Fruit fly (Drosophila melanogaster) whole organism, wandering third instar larva: ENCODE data around the gene REG.

Source experiments
- CG9705 ChIP-seq: fragments of 200-800 bp; sonication (Bioruptor generic); optimal IDR thresholded peaks from 2 replicates; lab custom pipeline; 2018; ENCODE audit warnings: missing biosample characterization, mild to moderate bottlenecking, missing genetic modification characterization
- Dfd ChIP-seq: fragments of >200 bp; optimal IDR thresholded peaks from 2 replicates; lab custom pipeline; 2017; ENCODE audit warnings: missing biosample characterization, missing genetic modification characterization
- Dif ChIP-seq: fragments of 200-275, 200-300 bp; sonication (Bioruptor generic); optimal IDR thresholded peaks from 2 replicates; lab custom pipeline; 2018; ENCODE audit warnings: missing biosample characterization, missing genetic modification characterization; ENCODE audit not compliant: partially characterized antibody
- HLH106 ChIP-seq: fragments of 200-800 bp; optimal IDR thresholded peaks from 3 replicates; lab custom pipeline; 2019; ENCODE audit warnings: missing biosample characterization, mild to moderate bottlenecking, missing genetic modification characterization, moderate library complexity
- Hr78 ChIP-seq: fragments of >200 bp; optimal IDR thresholded peaks from 2 replicates; lab custom pipeline; 2017; ENCODE audit warnings: missing biosample characterization, missing genetic modification characterization
- Myc ChIP-seq: fragments of >200 bp; optimal IDR thresholded peaks from 2 replicates; lab custom pipeline; 2017
- OdsH ChIP-seq: fragments of 200-800 bp; sonication (Bioruptor generic); optimal IDR thresholded peaks from 2 replicates; lab custom pipeline; 2016; ENCODE audit warnings: missing biosample characterization, mild to moderate bottlenecking, missing genetic modification characterization
- dl ChIP-seq, 2 experiments: fragments of 175-275, 200-275 bp in 1 of 2; fragments of 200-275 bp in 1 of 2; sonication (Bioruptor generic); optimal IDR thresholded peaks; lab custom pipeline; 2018; ENCODE audit warnings: mild to moderate bottlenecking in 2 of 2, missing biosample characterization in 2 of 2, missing genetic modification characterization in 2 of 2, moderate library complexity in 2 of 2; ENCODE audit not compliant: partially characterized antibody in 2 of 2, insufficient read depth in 1 of 2
- ey ChIP-seq: fragments of 200-800 bp; sonication (Bioruptor generic); optimal IDR thresholded peaks from 2 replicates; lab custom pipeline; 2016; ENCODE audit warnings: missing biosample characterization, missing genetic modification characterization
- h ChIP-seq: fragments of 200-800 bp; sonication (Bioruptor generic); optimal IDR thresholded peaks from 3 replicates; lab custom pipeline; 2016; ENCODE audit warnings: missing biosample characterization, mild to moderate bottlenecking, missing genetic modification characterization
- pan ChIP-seq: fragments of >200 bp; optimal IDR thresholded peaks from 2 replicates; lab custom pipeline; 2017
- psq ChIP-seq: fragments of 200-800 bp; sonication (Bioruptor generic); optimal IDR thresholded peaks from 3 replicates; lab custom pipeline; 2017; ENCODE audit warnings: missing biosample characterization, mild to moderate bottlenecking, missing genetic modification characterization, moderate library complexity

- no peak for TF ChIP-seq Dif
- no peak for TF ChIP-seq HLH106 (tag; lab: Kevin White, UChicago)
- no peak for TF ChIP-seq dl (GFP tag; optimal IDR thresholded peaks at IDR 0.05; lab: Kevin White, UChicago; ENCODE audit: insufficient read depth in 1 of 2, partially characterized antibody in 2 of 2)
- TF ChIP-seq pan (lab: Kevin White, UChicago): no peak
- no peak for TF ChIP-seq psq (GFP tag; lab: Kevin White, UChicago)
- TF ChIP-seq OdsH: no peak
- no peak for TF ChIP-seq Hr78
- no peak for TF ChIP-seq ey
- no peak for TF ChIP-seq h (GFP tag; lab: Kevin White, UChicago)
- TF ChIP-seq Myc (lab: Kevin White, UChicago): no peak
- TF ChIP-seq CG9705 (GFP tag; lab: Kevin White, UChicago): no peak
- no peak for TF ChIP-seq Dfd
Observed at dm6 chrX:13247789-13248188, 35.7 kb downstream of the REG start.
